Worm (Caenorhabditis elegans) whole organism, early embryonic: ENCODE measurements around the gene H20E11.3.
"Not testable (repeated sequence)": the region's sequence is repeated elsewhere in the genome, so short reads cannot be mapped to it uniquely, and the experiment has no call there.

Experiments
- B0310.2 ChIP-seq: sonication (generic microtip); optimal IDR thresholded peaks from 2 replicates; lab custom pipeline; 2016; ENCODE audit warnings: mild to moderate bottlenecking, missing genetic modification characterization, missing compliant biosample characterization
- F13C5.2 ChIP-seq: sonication (generic microtip); optimal IDR thresholded peaks from 2 replicates; lab custom pipeline; 2017; ENCODE audit warnings: mild to moderate bottlenecking, missing genetic modification characterization, inconsistent platforms, missing compliant biosample characterization
- aly-1 ChIP-seq: sonication (generic microtip); optimal IDR thresholded peaks from 2 replicates; lab custom pipeline; 2016; ENCODE audit warnings: missing genetic modification characterization, missing compliant biosample characterization
- ama-1 ChIP-seq: fragments of 150-350 bp; optimal IDR thresholded peaks from 2 replicates; lab custom pipeline; 2014
- ceh-13 ChIP-seq: fragments of 200-800 bp; sonication (Bioruptor generic); optimal IDR thresholded peaks from 2 replicates; lab custom pipeline; 2018; ENCODE audit warnings: mild to moderate bottlenecking, missing genetic modification characterization, missing compliant biosample characterization
- ceh-36 ChIP-seq: sonication (generic microtip); optimal IDR thresholded peaks from 2 replicates; lab custom pipeline; 2016; ENCODE audit warnings: missing genetic modification characterization, inconsistent platforms, missing compliant biosample characterization
- ets-7 ChIP-seq: sonication (generic microtip); optimal IDR thresholded peaks from 2 replicates; lab custom pipeline; 2016; ENCODE audit warnings: missing genotype, missing genetic modification characterization, missing compliant biosample characterization
- flt-1 ChIP-seq: fragments of 200-800 bp; sonication (Bioruptor generic); IDR thresholded peaks from 2 replicates; pipeline ENCODE4 v1.3.6; 2022; ENCODE audit warnings: missing genetic modification characterization, missing compliant biosample characterization
- hmbx-1 ChIP-seq: sonication (generic microtip); optimal IDR thresholded peaks from 2 replicates; lab custom pipeline; 2016; ENCODE audit warnings: mild to moderate bottlenecking, missing genetic modification characterization, missing compliant biosample characterization
- hmg-4 ChIP-seq: fragments of 200-800 bp; sonication (Bioruptor generic); optimal IDR thresholded peaks from 2 replicates; lab custom pipeline; 2018; ENCODE audit warnings: mild to moderate bottlenecking, missing genetic modification characterization, missing compliant biosample characterization
- hnd-1 ChIP-seq: sonication (generic microtip); optimal IDR thresholded peaks from 2 replicates; lab custom pipeline; 2016; ENCODE audit warnings: missing genetic modification characterization, missing compliant biosample characterization
- pes-1 ChIP-seq: fragments of 200-800 bp; sonication (Bioruptor generic); IDR thresholded peaks from 2 replicates; pipeline ENCODE4 v1.3.6; 2022; ENCODE audit warnings: missing genetic modification reagents, missing genetic modification characterization, missing compliant biosample characterization
- scrt-1 ChIP-seq: fragments of 200-800 bp; sonication (Bioruptor generic); IDR thresholded peaks from 2 replicates; pipeline ENCODE4 v1.3.6; 2022; ENCODE audit warnings: missing genetic modification characterization, missing compliant biosample characterization
- sea-1 ChIP-seq: fragments of 200-800 bp; sonication (Bioruptor generic); conservative IDR thresholded peaks from 2 replicates; pipeline ENCODE4 v1.3.6; 2022; ENCODE audit warnings: missing genetic modification characterization, missing compliant biosample characterization
- tbx-11 ChIP-seq: fragments of 200-800 bp; sonication (Bioruptor generic); IDR thresholded peaks from 2 replicates; pipeline ENCODE4 v1.3.6; 2022; ENCODE audit warnings: missing genetic modification characterization, missing compliant biosample characterization
- tbx-37 ChIP-seq: fragments of 200-800 bp; sonication (Bioruptor generic); conservative IDR thresholded peaks from 2 replicates; pipeline ENCODE4 v1.3.6; 2022; ENCODE audit warnings: missing genetic modification reagents, missing genetic modification characterization, missing compliant biosample characterization
- tra-4 ChIP-seq: sonication (generic microtip); optimal IDR thresholded peaks from 2 replicates; lab custom pipeline; 2017; ENCODE audit warnings: missing genetic modification characterization, missing compliant biosample characterization

Gene H20E11.3

ce11 chrIV:6822406-6822805 lies 2.2 kb upstream of the H20E11.3 start, which contains the start of gene C17H12.6:
TSS of gene C17H12.6 (minus strand) at chrIV:6822506.
- TF ChIP-seq ama-1 (lab: Kevin White, UChicago) (no peak), pes-1 (no peak), tbx-37 (GFP tag; lab: Robert Waterston, UW) (no peak), ceh-36 (tag; lab: Kevin White, UChicago) (no peak), sea-1 (GFP tag; lab: Robert Waterston, UW) (no peak), tbx-11 (GFP tag; lab: Robert Waterston, UW) (no peak), ets-7 (no peak), hmbx-1 (tag; lab: Kevin White, UChicago) (no peak), scrt-1 (GFP tag; lab: Robert Waterston, UW) (no peak), hmg-4 (no peak), aly-1 (tag; lab: Kevin White, UChicago) (no peak), flt-1 (GFP tag; lab: Robert Waterston, UW) (no peak)

- TF ChIP-seq tbx-11 (GFP tag; lab: Robert Waterston, UW); pes-1; sea-1 (GFP tag; lab: Robert Waterston, UW): not testable (repeated sequence)
Measured at ce11 chrIV:6827477-6827876, 2.9 kb downstream of the H20E11.3 start, which contains the start of gene H20E11.2. TSS of gene H20E11.2 (plus strand) at chrIV:6827777.

- TF ChIP-seq F13C5.2 (tag; lab: Kevin White, UChicago) (no peak), pes-1 (no peak), ets-7 (no peak), tra-4 (tag; lab: Kevin White, UChicago) (no peak), aly-1 (tag; lab: Kevin White, UChicago) (no peak), ama-1 (lab: Kevin White, UChicago) (no peak), tbx-37 (GFP tag; lab: Robert Waterston, UW) (no peak), scrt-1 (GFP tag; lab: Robert Waterston, UW) (no peak), B0310.2 (tag; lab: Kevin White, UChicago) (no peak), ceh-13 (GFP tag; lab: Kevin White, UChicago) (no peak), tbx-11 (GFP tag; lab: Robert Waterston, UW) (no peak), hnd-1 (tag; lab: Kevin White, UChicago) (no peak), hmg-4 (no peak), ceh-36 (tag; lab: Kevin White, UChicago) (no peak)
Measured at ce11 chrIV:6829902-6830301, 5.3 kb downstream of the H20E11.3 start, which contains the start of gene H20E11.1. TSS of gene H20E11.1 (plus strand) at chrIV:6830145.

- no peak for TF ChIP-seq ceh-36 (tag; lab: Kevin White, UChicago)
- TF ChIP-seq pes-1 = no peak
- TF ChIP-seq tbx-37 (GFP tag; lab: Robert Waterston, UW) = no peak
- no peak for TF ChIP-seq tra-4 (tag; lab: Kevin White, UChicago)
- TF ChIP-seq aly-1 (tag; lab: Kevin White, UChicago) = no peak
- no peak for TF ChIP-seq hmg-4
Measured at ce11 chrIV:6832194-6832593, 7.6 kb downstream of the H20E11.3 start.

- TF ChIP-seq hnd-1 (tag; lab: Kevin White, UChicago) = no peak
- no peak for TF ChIP-seq hmg-4
- no peak for TF ChIP-seq flt-1 (GFP tag; lab: Robert Waterston, UW)
- TF ChIP-seq ceh-36 (tag; lab: Kevin White, UChicago) = no peak
- no peak for TF ChIP-seq tbx-11 (GFP tag; lab: Robert Waterston, UW)
Measured at ce11 chrIV:6833617-6834016, 9.0 kb downstream of the H20E11.3 start.

- no peak for TF ChIP-seq F13C5.2 (tag; lab: Kevin White, UChicago)
- TF ChIP-seq ceh-13 (GFP tag; lab: Kevin White, UChicago) = no peak
- TF ChIP-seq aly-1 (tag; lab: Kevin White, UChicago) = no peak
- TF ChIP-seq tra-4 (tag; lab: Kevin White, UChicago) = no peak
- TF ChIP-seq ets-7 = no peak
- no peak for TF ChIP-seq flt-1 (GFP tag; lab: Robert Waterston, UW)
- TF ChIP-seq B0310.2 (tag; lab: Kevin White, UChicago) = no peak
- no peak for TF ChIP-seq scrt-1 (GFP tag; lab: Robert Waterston, UW)
- TF ChIP-seq pes-1 = no peak
- TF ChIP-seq hmg-4 = no peak
- TF ChIP-seq ama-1 (lab: Kevin White, UChicago) = no peak
- no peak for TF ChIP-seq hmbx-1 (tag; lab: Kevin White, UChicago)
- TF ChIP-seq hnd-1 (tag; lab: Kevin White, UChicago) = no peak
- no peak for TF ChIP-seq sea-1 (GFP tag; lab: Robert Waterston, UW)
- no peak for TF ChIP-seq tbx-11 (GFP tag; lab: Robert Waterston, UW)
- TF ChIP-seq ceh-36 (tag; lab: Kevin White, UChicago) = no peak
- no peak for TF ChIP-seq tbx-37 (GFP tag; lab: Robert Waterston, UW)
Measured at ce11 chrIV:6834705-6835104, 10.1 kb downstream of the H20E11.3 start.

ce11 chrIV:6836769-6837168 lies 12.2 kb downstream of the H20E11.3 start:
- no peak for TF ChIP-seq F13C5.2 (tag; lab: Kevin White, UChicago)
- no peak for TF ChIP-seq hmbx-1 (tag; lab: Kevin White, UChicago)
- no peak for TF ChIP-seq ceh-13 (GFP tag; lab: Kevin White, UChicago)
- TF ChIP-seq hmg-4 = no peak
- no peak for TF ChIP-seq flt-1 (GFP tag; lab: Robert Waterston, UW)
- no peak for TF ChIP-seq ets-7
- no peak for TF ChIP-seq ceh-36 (tag; lab: Kevin White, UChicago)
- no peak for TF ChIP-seq tra-4 (tag; lab: Kevin White, UChicago)
- no peak for TF ChIP-seq hnd-1 (tag; lab: Kevin White, UChicago)
- TF ChIP-seq aly-1 (tag; lab: Kevin White, UChicago) = no peak
- no peak for TF ChIP-seq B0310.2 (tag; lab: Kevin White, UChicago)
- TF ChIP-seq pes-1 = no peak
- TF ChIP-seq tbx-11 (GFP tag; lab: Robert Waterston, UW) = no peak
- TF ChIP-seq ama-1 (lab: Kevin White, UChicago) = no peak
- TF ChIP-seq scrt-1 (GFP tag; lab: Robert Waterston, UW) = no peak
- no peak for TF ChIP-seq tbx-37 (GFP tag; lab: Robert Waterston, UW)
- no peak for TF ChIP-seq sea-1 (GFP tag; lab: Robert Waterston, UW)
